Fruit fly (Drosophila melanogaster): ENCODE results near the gene Setd3.

The Setd3 gene

DNA sequence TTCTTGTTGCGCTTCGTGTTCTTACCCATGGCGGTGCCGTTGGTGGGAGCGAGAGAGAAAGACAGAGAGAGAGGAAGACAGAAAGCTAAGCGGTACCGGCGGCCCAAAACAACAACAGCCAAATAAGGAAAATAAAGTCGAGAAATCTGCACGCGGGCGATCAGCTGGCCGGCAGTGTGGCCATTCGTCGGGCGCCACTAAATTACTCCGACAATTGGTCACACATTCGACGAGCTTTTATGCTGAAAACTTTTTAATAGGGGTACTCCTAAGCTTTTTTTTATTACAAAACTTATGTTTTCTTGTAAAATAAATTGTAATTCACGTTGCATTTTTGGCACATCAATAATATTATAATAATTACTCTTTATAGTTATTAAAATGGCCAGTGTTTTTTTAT lies at the start of gene Setd3:
TSS of gene Setd3 (minus strand) at position 187 of the 400 bp plus-strand sequence.
- TF ChIP-seq D1 (tag; optimal IDR thresholded peaks at IDR 0.05) (no peak), CG34367 (tag; optimal IDR thresholded peaks at IDR 0.05) (no peak), Pif1B (GFP tag; optimal IDR thresholded peaks at IDR 0.05) (no peak), Snoo (tag; optimal IDR thresholded peaks at IDR 0.05) (no peak), CG8159 (tag; optimal IDR thresholded peaks at IDR 0.05) (no peak), rn (GFP tag; IDR thresholded peaks at IDR 0.05) (no peak), Ets98B (GFP tag; IDR thresholded peaks at IDR 0.05) (no peak), CG17806 (tag; optimal IDR thresholded peaks at IDR 0.05) (no peak), Pif1A (GFP tag; optimal IDR thresholded peaks at IDR 0.05) (no peak), CG10348 (GFP tag; IDR thresholded peaks at IDR 0.05) (no peak), CG32121 (GFP tag; IDR thresholded peaks at IDR 0.05) (no peak), CG15710 (tag; optimal IDR thresholded peaks at IDR 0.05) (no peak), gl (tag; optimal IDR thresholded peaks at IDR 0.05) (no peak), CG12605 (GFP tag; IDR thresholded peaks at IDR 0.05) (no peak), CG4496 (GFP tag; IDR thresholded peaks at IDR 0.05) (no peak), CG13204 (GFP tag; optimal IDR thresholded peaks at IDR 0.05) (no peak), fd96Ca (GFP tag; IDR thresholded peaks at IDR 0.05) (no peak), CG8301 (tag; optimal IDR thresholded peaks at IDR 0.05) (no peak)

DNA sequence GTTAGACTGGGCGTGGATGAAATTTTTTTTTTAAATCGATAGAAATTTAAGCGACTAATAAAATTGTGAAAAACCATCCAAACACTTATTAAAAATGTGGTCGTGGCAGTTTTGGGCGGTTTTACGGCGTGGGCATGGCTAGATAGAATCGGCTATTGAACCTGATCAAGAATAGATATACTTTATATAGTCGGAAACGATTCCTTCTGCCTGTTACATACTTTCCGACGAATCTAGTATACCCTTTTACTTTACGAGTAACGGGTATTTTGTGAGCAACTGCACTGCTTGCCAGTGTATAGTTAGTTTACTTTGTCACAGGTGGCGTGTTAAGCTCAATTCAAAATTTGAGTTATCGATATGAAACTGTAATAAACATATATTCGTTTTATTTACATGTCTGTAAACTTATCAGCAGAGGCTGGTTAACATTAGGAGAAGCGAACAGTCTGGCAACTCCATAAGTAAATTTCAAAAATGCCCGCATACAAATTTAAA lies 46.4 kb upstream of the Setd3 start:
- TF ChIP-seq D1 (tag; optimal IDR thresholded peaks at IDR 0.05) (no peak), Snoo (tag; optimal IDR thresholded peaks at IDR 0.05) (peak; percentile 65), CG17806 (tag; optimal IDR thresholded peaks at IDR 0.05) (peak; percentile 21), gl (tag; optimal IDR thresholded peaks at IDR 0.05) (no peak), CG4496 (GFP tag; IDR thresholded peaks at IDR 0.05) (peak; percentile 68; the same call in 2 of the 3 replicates), CG10348 (GFP tag; IDR thresholded peaks at IDR 0.05) (no peak), CG8301 (tag; optimal IDR thresholded peaks at IDR 0.05) (no peak), EcR (GFP tag; optimal IDR thresholded peaks at IDR 0.05) (no peak), CG34367 (tag; optimal IDR thresholded peaks at IDR 0.05) (no peak), Pif1A (GFP tag; optimal IDR thresholded peaks at IDR 0.05) (peak; percentile 61), CG14655 (GFP tag; optimal IDR thresholded peaks at IDR 0.05) (no peak), CG32121 (GFP tag; IDR thresholded peaks at IDR 0.05) (peak; percentile 40; the same call in 1 of the 2 replicates), Ets98B (GFP tag; IDR thresholded peaks at IDR 0.05) (peak; percentile 57), CG15710 (tag; optimal IDR thresholded peaks at IDR 0.05) (peak; percentile 9), fd96Ca (GFP tag; IDR thresholded peaks at IDR 0.05) (peak; percentile 29; the same call in 1 of the 3 replicates), rn (GFP tag; IDR thresholded peaks at IDR 0.05) (no peak), CG9948 (tag; optimal IDR thresholded peaks at IDR 0.05) (peak; percentile 12), CG13204 (GFP tag; optimal IDR thresholded peaks at IDR 0.05) (no peak), Pif1B (GFP tag; optimal IDR thresholded peaks at IDR 0.05) (peak; percentile 35), CG8159 (tag; optimal IDR thresholded peaks at IDR 0.05) (peak; percentile 25), CG12605 (GFP tag; IDR thresholded peaks at IDR 0.05) (peak; percentile 33; the same call in 1 of the 2 replicates)

DNA sequence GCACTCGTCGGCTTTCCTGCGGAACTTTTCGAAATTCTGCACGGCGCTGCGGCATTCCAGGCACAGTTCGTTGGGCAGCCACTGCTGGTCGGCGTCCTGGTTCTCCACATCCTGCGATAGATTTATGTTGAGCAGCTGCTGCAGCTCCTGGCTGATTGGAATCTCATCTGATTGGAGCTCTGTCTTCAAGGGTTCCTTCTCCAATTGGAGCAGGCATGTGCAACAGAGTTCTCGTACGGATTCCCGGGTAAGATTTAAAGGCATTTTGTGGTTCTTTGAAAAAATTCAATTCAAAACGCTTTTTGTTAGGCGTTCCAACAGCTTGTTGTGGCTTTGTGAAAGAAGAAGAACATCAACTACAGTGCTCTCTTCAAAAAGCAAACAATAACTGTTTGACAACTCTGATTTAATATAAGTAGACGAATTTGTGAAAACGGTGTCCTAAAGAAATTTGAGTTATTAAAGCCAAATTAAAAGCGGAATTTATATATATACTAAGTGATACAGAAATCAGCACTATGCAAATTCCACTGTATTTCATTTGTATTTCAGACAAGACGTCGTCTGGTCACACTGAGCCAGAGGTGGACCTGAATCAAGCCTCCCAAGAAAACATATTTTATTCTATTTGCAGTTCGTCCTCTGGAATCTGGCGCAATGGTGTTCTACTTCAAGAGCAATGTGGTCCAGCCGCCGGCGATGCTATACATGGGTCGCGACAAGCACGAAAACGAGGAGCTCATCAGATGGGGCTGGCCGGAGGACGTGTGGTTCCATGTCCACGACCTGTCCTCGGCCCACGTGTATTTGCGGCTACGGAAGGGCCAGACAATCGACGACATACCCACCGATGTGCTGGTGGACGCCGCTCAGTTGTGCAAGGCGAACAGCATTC lies 45.0 kb upstream of the Setd3 start, which contains the start of the genes CG3032 and CG4593:
TSS of gene CG3032 (minus strand) at position 562 of the 895 bp plus-strand sequence.
TSS of gene CG4593 (plus strand) at position 568 of the 895 bp plus-strand sequence.
- peak; percentile 97 for TF ChIP-seq CG8159 (tag; optimal IDR thresholded peaks at IDR 0.05)
- peak; percentile 87 for TF ChIP-seq CG34367 (tag; optimal IDR thresholded peaks at IDR 0.05)
- peak; percentile 79 for TF ChIP-seq Snoo (tag; optimal IDR thresholded peaks at IDR 0.05)
- TF ChIP-seq CG8301 (tag; optimal IDR thresholded peaks at IDR 0.05) = peak; percentile 91
- peak; percentile 82 for TF ChIP-seq CG9948 (tag; optimal IDR thresholded peaks at IDR 0.05)
- peak; percentile 93 for TF ChIP-seq rn (GFP tag; IDR thresholded peaks at IDR 0.05)
- TF ChIP-seq CG4496 (GFP tag; IDR thresholded peaks at IDR 0.05) = peak; percentile 98
- TF ChIP-seq CG17806 (tag; optimal IDR thresholded peaks at IDR 0.05) = peak; percentile 87
- TF ChIP-seq fd96Ca (GFP tag; IDR thresholded peaks at IDR 0.05) = peak; percentile 91
- TF ChIP-seq CG14655 (GFP tag; optimal IDR thresholded peaks at IDR 0.05) = peak; percentile 90
- peak; percentile 84 for TF ChIP-seq CG15710 (tag; optimal IDR thresholded peaks at IDR 0.05)
- TF ChIP-seq gl (tag; optimal IDR thresholded peaks at IDR 0.05) = peak; percentile 31
- no peak for TF ChIP-seq D1 (tag; optimal IDR thresholded peaks at IDR 0.05)
- TF ChIP-seq Pif1A (GFP tag; optimal IDR thresholded peaks at IDR 0.05) = peak; percentile 85
- TF ChIP-seq CG12605 (GFP tag; IDR thresholded peaks at IDR 0.05) = peak; percentile 97
- peak; percentile 75 for TF ChIP-seq Pif1B (GFP tag; optimal IDR thresholded peaks at IDR 0.05)
- peak; percentile 98 for TF ChIP-seq Ets98B (GFP tag; IDR thresholded peaks at IDR 0.05)
- no peak for TF ChIP-seq EcR (GFP tag; optimal IDR thresholded peaks at IDR 0.05)
- peak; percentile 96 for TF ChIP-seq CG32121 (GFP tag; IDR thresholded peaks at IDR 0.05)
- TF ChIP-seq CG10348 (GFP tag; IDR thresholded peaks at IDR 0.05) = peak; percentile 92
- peak; percentile 15 for TF ChIP-seq CG13204 (GFP tag; optimal IDR thresholded peaks at IDR 0.05)

DNA sequence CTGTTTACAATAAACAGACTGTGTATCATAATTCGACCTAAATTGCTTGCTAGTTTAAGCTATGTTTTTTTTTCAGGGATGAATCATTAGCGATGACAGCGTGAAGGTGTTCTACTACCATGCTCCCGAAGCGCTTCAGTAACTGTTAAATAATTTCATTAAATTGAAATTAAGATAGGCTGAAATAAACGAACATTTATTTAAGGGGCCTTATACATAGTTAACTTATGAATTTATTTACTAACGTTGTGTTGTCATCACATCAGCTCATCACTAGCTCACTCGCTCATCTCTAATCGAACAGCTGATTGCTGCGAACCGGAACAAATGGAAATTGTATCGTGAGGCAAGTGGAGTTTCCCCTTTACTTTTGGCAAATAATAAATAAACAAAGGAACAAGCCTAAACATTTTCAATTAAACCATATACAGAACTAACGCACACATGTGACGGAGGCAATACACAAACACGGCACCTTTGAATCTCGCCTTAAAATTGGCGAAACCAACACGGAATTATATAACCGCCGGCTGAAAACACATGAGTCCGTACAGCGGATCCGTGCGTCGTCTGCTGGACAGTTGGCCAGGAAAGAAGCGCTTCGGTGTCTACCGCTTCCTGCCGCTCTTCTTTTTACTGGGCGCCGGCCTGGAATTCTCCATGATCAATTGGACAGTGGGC lies 42.7 kb upstream of the Setd3 start, which contains the start of the genes cm, sloth1 and sloth2:
TSS of gene cm (minus strand) at position 83 of the 681 bp plus-strand sequence.
TSS of gene sloth1 (plus strand) at position 295 of the 681 bp plus-strand sequence.
TSS of gene sloth2 (plus strand) at position 295 of the 681 bp plus-strand sequence.
- TF ChIP-seq CG10348 (GFP tag; IDR thresholded peaks at IDR 0.05) (no peak), CG12605 (GFP tag; IDR thresholded peaks at IDR 0.05) (peak; percentile 62; the same call in 1 of the 2 replicates), CG32121 (GFP tag; IDR thresholded peaks at IDR 0.05) (peak; percentile 85), Pif1B (GFP tag; optimal IDR thresholded peaks at IDR 0.05) (peak; percentile 80), Ets98B (GFP tag; IDR thresholded peaks at IDR 0.05) (peak; percentile 78), CG4496 (GFP tag; IDR thresholded peaks at IDR 0.05) (peak; percentile 84), Snoo (tag; optimal IDR thresholded peaks at IDR 0.05) (peak; percentile 68), CG9948 (tag; optimal IDR thresholded peaks at IDR 0.05) (peak; percentile 64), rn (GFP tag; IDR thresholded peaks at IDR 0.05) (peak; percentile 34; the same call in 1 of the 2 replicates), CG34367 (tag; optimal IDR thresholded peaks at IDR 0.05) (peak; percentile 77), fd96Ca (GFP tag; IDR thresholded peaks at IDR 0.05) (peak; percentile 84), Pif1A (GFP tag; optimal IDR thresholded peaks at IDR 0.05) (peak; percentile 83), CG17806 (tag; optimal IDR thresholded peaks at IDR 0.05) (peak; percentile 71), CG8301 (tag; optimal IDR thresholded peaks at IDR 0.05) (peak; percentile 72), D1 (tag; optimal IDR thresholded peaks at IDR 0.05) (no peak), gl (tag; optimal IDR thresholded peaks at IDR 0.05) (peak; percentile 50), CG13204 (GFP tag; optimal IDR thresholded peaks at IDR 0.05) (peak; percentile 35), EcR (GFP tag; optimal IDR thresholded peaks at IDR 0.05) (no peak), CG14655 (GFP tag; optimal IDR thresholded peaks at IDR 0.05) (peak; percentile 75), CG15710 (tag; optimal IDR thresholded peaks at IDR 0.05) (peak; percentile 82), CG8159 (tag; optimal IDR thresholded peaks at IDR 0.05) (peak; percentile 76)

Measured in whole organism, pupa.